Worm (Caenorhabditis elegans) whole organism, early embryonic: ENCODE data around the gene Y39D8A.1.

Experiments
- flt-1 ChIP-seq: fragments of 200-800 bp; sonication (Bioruptor generic); IDR thresholded peaks from 2 replicates; pipeline ENCODE4 v1.3.6; 2022; ENCODE audit warnings: missing genetic modification characterization, missing compliant biosample characterization
- hmbx-1 ChIP-seq: sonication (generic microtip); optimal IDR thresholded peaks from 2 replicates; lab custom pipeline; 2016; ENCODE audit warnings: mild to moderate bottlenecking, missing genetic modification characterization, missing compliant biosample characterization
- sea-1 ChIP-seq: fragments of 200-800 bp; sonication (Bioruptor generic); conservative IDR thresholded peaks from 2 replicates; pipeline ENCODE4 v1.3.6; 2022; ENCODE audit warnings: missing genetic modification characterization, missing compliant biosample characterization
- tbx-37 ChIP-seq: fragments of 200-800 bp; sonication (Bioruptor generic); conservative IDR thresholded peaks from 2 replicates; pipeline ENCODE4 v1.3.6; 2022; ENCODE audit warnings: missing genetic modification reagents, missing genetic modification characterization, missing compliant biosample characterization
- tra-4 ChIP-seq: sonication (generic microtip); optimal IDR thresholded peaks from 2 replicates; lab custom pipeline; 2017; ENCODE audit warnings: missing genetic modification characterization, missing compliant biosample characterization

- TF ChIP-seq flt-1 (GFP tag; lab: Robert Waterston, UW), result no peak
- no peak for TF ChIP-seq tra-4 (tag; lab: Kevin White, UChicago)
- TF ChIP-seq hmbx-1 (tag; lab: Kevin White, UChicago), result no peak
- no peak for TF ChIP-seq tbx-37 (GFP tag; lab: Robert Waterston, UW)
- no peak for TF ChIP-seq sea-1 (GFP tag; lab: Robert Waterston, UW)
These were observed 35.0 kb downstream of the Y39D8A.1 start, which contains the start of gene nhr-98 for ce11 chrV:453569-453968.
